Worm (Caenorhabditis elegans): Measurements from ENCODE around the gene cyp-33C11.

cyp-33C11 gene

ce11 chrV:699489-700129, 13.2 kb downstream of the cyp-33C11 start, which contains the start of the genes ugt-29 and srx-5:
Gene ugt-29 (minus strand): TSS chrV:699589.
Gene srx-5 (plus strand): TSS chrV:700079.
- TF ChIP-seq ceh-28 (tag; optimal IDR thresholded peaks at IDR 0.05) (no peak), pha-4 (tag; optimal IDR thresholded peaks at IDR 0.05) (no peak), mdl-1 (tag; optimal IDR thresholded peaks at IDR 0.05) (no peak)

ce11 chrV:699051-699450, 13.7 kb downstream of the cyp-33C11 start:
- TF ChIP-seq lsy-12 (tag; optimal IDR thresholded peaks at IDR 0.05) (no peak), aly-2 (tag; optimal IDR thresholded peaks at IDR 0.05) (no peak), elt-1 (tag; optimal IDR thresholded peaks at IDR 0.05) (no peak), unc-62 (GFP tag; optimal IDR thresholded peaks at IDR 0.05) (no peak), egl-5 (tag; optimal IDR thresholded peaks at IDR 0.05) (no peak), ztf-11 (tag; optimal IDR thresholded peaks at IDR 0.05) (no peak), nhr-11 (tag; optimal IDR thresholded peaks at IDR 0.05) (no peak), mdl-1 (tag; optimal IDR thresholded peaks at IDR 0.05) (no peak), ceh-9 (tag; optimal IDR thresholded peaks at IDR 0.05) (no peak), nhr-12 (tag; optimal IDR thresholded peaks at IDR 0.05) (no peak), egl-27 (tag; optimal IDR thresholded peaks at IDR 0.05) (no peak), nhr-237 (tag; optimal IDR thresholded peaks at IDR 0.05) (no peak), ceh-28 (tag; optimal IDR thresholded peaks at IDR 0.05) (no peak), eor-1 (tag; optimal IDR thresholded peaks at IDR 0.05) (no peak)

- TF ChIP-seq elt-3 (tag; optimal IDR thresholded peaks at IDR 0.05) = no peak
- no peak for TF ChIP-seq lin-15B (tag; optimal IDR thresholded peaks at IDR 0.05)
- no peak for TF ChIP-seq egl-5 (tag; optimal IDR thresholded peaks at IDR 0.05)
- no peak for TF ChIP-seq tbx-2 (tag; optimal IDR thresholded peaks at IDR 0.05)
Measured at ce11 chrV:695914-696313, 16.9 kb downstream of the cyp-33C11 start, which contains the start of gene srj-52. Gene srj-52 (minus strand): TSS chrV:696014.

- no peak for TF ChIP-seq fkh-2 (tag; optimal IDR thresholded peaks at IDR 0.05)
- no peak for TF ChIP-seq lin-15B (tag; optimal IDR thresholded peaks at IDR 0.05)
- TF ChIP-seq pqm-1 (tag; optimal IDR thresholded peaks at IDR 0.05) = no peak
- no peak for TF ChIP-seq nhr-76 (tag; optimal IDR thresholded peaks at IDR 0.05)
- TF ChIP-seq fkh-10 (GFP tag; optimal IDR thresholded peaks at IDR 0.05) = no peak
- no peak for TF ChIP-seq unc-62 (GFP tag; optimal IDR thresholded peaks at IDR 0.05)
- no peak for TF ChIP-seq nhr-11 (tag; optimal IDR thresholded peaks at IDR 0.05)
- TF ChIP-seq aly-2 (tag; optimal IDR thresholded peaks at IDR 0.05) = no peak
- no peak for TF ChIP-seq ZK546.5 (tag; optimal IDR thresholded peaks at IDR 0.05)
- TF ChIP-seq elt-3 (tag; optimal IDR thresholded peaks at IDR 0.05) = no peak
- no peak for TF ChIP-seq ceh-9 (tag; optimal IDR thresholded peaks at IDR 0.05)
- TF ChIP-seq nfya-1 (tag; optimal IDR thresholded peaks at IDR 0.05; ENCODE audit: insufficient read depth) = no peak
- no peak for TF ChIP-seq egl-5 (tag; optimal IDR thresholded peaks at IDR 0.05)
- TF ChIP-seq nhr-67 (tag; optimal IDR thresholded peaks at IDR 0.05) = no peak
- TF ChIP-seq sea-2 (GFP tag; optimal IDR thresholded peaks at IDR 0.05) = no peak
Measured at ce11 chrV:694625-695024, 18.2 kb downstream of the cyp-33C11 start, which contains the start of gene srj-53. Gene srj-53 (minus strand): TSS chrV:694725.

- TF ChIP-seq jun-1 (tag; optimal IDR thresholded peaks at IDR 0.05) (no peak), R02D3.7 (tag; optimal IDR thresholded peaks at IDR 0.05) (no peak), nhr-77 (tag; optimal IDR thresholded peaks at IDR 0.05) (no peak), nfya-1 (tag; optimal IDR thresholded peaks at IDR 0.05; ENCODE audit: insufficient read depth) (no peak), ztf-11 (tag; optimal IDR thresholded peaks at IDR 0.05) (no peak), lin-39 (tag; optimal IDR thresholded peaks at IDR 0.05) (no peak), nhr-23 (tag; optimal IDR thresholded peaks at IDR 0.05) (no peak), nhr-237 (tag; optimal IDR thresholded peaks at IDR 0.05) (no peak), ZK546.5 (tag; optimal IDR thresholded peaks at IDR 0.05) (no peak), nhr-76 (tag; optimal IDR thresholded peaks at IDR 0.05) (no peak), skn-1 (tag; optimal IDR thresholded peaks at IDR 0.05) (no peak), sea-2 (GFP tag; optimal IDR thresholded peaks at IDR 0.05) (no peak), ceh-9 (tag; optimal IDR thresholded peaks at IDR 0.05) (no peak), fos-1 (tag; optimal IDR thresholded peaks at IDR 0.05) (no peak), hmg-11 (tag; optimal IDR thresholded peaks at IDR 0.05) (no peak), lin-15B (tag; optimal IDR thresholded peaks at IDR 0.05) (no peak), daf-12 (tag; optimal IDR thresholded peaks at IDR 0.05) (no peak), aly-2 (tag; optimal IDR thresholded peaks at IDR 0.05) (no peak), ceh-28 (tag; optimal IDR thresholded peaks at IDR 0.05) (no peak)
Measured at ce11 chrV:692720-693422, 19.9 kb downstream of the cyp-33C11 start, which contains the start of gene srx-4. Gene srx-4 (minus strand): TSS chrV:692770.

All from whole organism, L3 larva.